Worm (Caenorhabditis elegans): ENCODE measurements around the gene C55A1.6.

Gene C55A1.6

DNA sequence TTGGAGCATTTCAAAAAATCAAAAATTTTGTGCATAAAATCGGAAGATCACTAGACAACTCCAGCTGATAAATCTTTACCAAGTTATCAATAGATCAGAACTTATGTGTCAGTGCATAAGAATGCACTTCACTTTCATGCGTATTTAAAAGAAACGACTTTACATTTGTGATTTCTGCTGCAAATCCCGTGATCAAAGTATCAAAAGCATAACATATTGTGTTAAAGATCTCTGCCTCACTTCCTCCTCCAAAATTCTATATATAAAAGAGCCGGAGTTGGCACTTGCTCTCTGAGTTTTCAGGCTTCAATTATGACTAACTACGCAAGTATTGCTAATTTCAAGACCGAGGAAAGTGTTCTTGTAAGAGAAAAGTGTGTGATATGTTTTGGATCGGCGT is 45.8 kb downstream of the C55A1.6 start, which contains the start of gene nhr-198:
Gene nhr-198 (plus strand): TSS at position 313 of the 400 bp plus-strand sequence.
- TF ChIP-seq hpl-2 (GFP tag; optimal IDR thresholded peaks at IDR 0.05) (no peak), efl-3 (GFP tag; optimal IDR thresholded peaks at IDR 0.05) (no peak), grh-1 (GFP tag; IDR thresholded peaks at IDR 0.05) (no peak), nhr-71 (tag; optimal IDR thresholded peaks at IDR 0.05) (peak; percentile 29), sox-4 (tag; optimal IDR thresholded peaks at IDR 0.05) (peak; percentile 28), fkh-8 (tag; optimal IDR thresholded peaks at IDR 0.05) (peak; percentile 79), dsc-1 (tag; optimal IDR thresholded peaks at IDR 0.05) (peak; percentile 55)

DNA sequence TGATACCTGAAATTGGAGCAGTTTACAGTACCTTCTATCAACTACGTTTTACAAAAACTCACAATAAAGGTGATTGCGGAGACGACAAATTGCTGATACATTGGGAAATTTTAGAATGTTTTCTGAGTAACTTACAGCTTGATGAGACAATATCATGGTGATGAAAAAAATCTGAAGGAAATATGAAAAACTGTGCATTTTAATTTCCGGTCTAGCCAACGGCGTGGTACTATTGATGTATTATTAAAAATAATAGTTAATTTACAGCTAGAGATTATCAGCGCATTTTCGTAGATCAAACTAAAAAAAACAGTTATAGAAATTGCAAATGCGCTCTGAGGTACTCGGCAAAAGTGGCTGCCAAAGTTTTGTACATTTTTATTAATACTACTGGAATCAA is 50.3 kb downstream of the C55A1.6 start, which contains the start of gene srx-29:
Gene srx-29 (minus strand): TSS at position 101 of the 400 bp plus-strand sequence.
- TF ChIP-seq ceh-90 (tag; optimal IDR thresholded peaks at IDR 0.05) (no peak), unc-62 (GFP tag; optimal IDR thresholded peaks at IDR 0.05) (no peak), mep-1 (tag; optimal IDR thresholded peaks at IDR 0.05) (no peak), ceh-8 (GFP tag; optimal IDR thresholded peaks at IDR 0.05) (no peak), dpl-1 (GFP tag; optimal IDR thresholded peaks at IDR 0.05) (no peak), blmp-1 (tag; optimal IDR thresholded peaks at IDR 0.05) (no peak), fkh-8 (tag; optimal IDR thresholded peaks at IDR 0.05) (no peak), pag-3 (tag; optimal IDR thresholded peaks at IDR 0.05; ENCODE audit: borderline replicate concordance, insufficient read depth) (no peak), zip-4 (GFP tag; optimal IDR thresholded peaks at IDR 0.05) (no peak), grh-1 (GFP tag; IDR thresholded peaks at IDR 0.05) (no peak), dsc-1 (tag; optimal IDR thresholded peaks at IDR 0.05) (no peak), efl-1 (optimal IDR thresholded peaks at IDR 0.05) (no peak), efl-1 (GFP tag; optimal IDR thresholded peaks at IDR 0.05 in 1 of 2) (no peak), ztf-11 (tag; optimal IDR thresholded peaks at IDR 0.05) (no peak), nhr-237 (tag; optimal IDR thresholded peaks at IDR 0.05) (no peak), unc-86 (tag; optimal IDR thresholded peaks at IDR 0.05) (no peak), C04F5.9 (tag; optimal IDR thresholded peaks at IDR 0.05) (no peak)
